Fruit fly (Drosophila melanogaster) whole organism, embryonic: Measurements from ENCODE around the gene pnr.
A peak's percentile ranks its signal among the peaks of the same experiment; 100 is the strongest.

Experiments
- Bgb ChIP-seq: fragments of 200-800 bp; sonication (Bioruptor generic); IDR thresholded peaks from 2 replicates; pipeline ENCODE4 v1.3.6; 2022; ENCODE audit warnings: missing biosample characterization, missing genetic modification characterization; ENCODE audit not compliant: partially characterized antibody
- CG10979 ChIP-seq: fragments of 200-800 bp; sonication (Bioruptor generic); optimal IDR thresholded peaks from 2 replicates; lab custom pipeline; 2018; ENCODE audit warnings: missing biosample characterization, mild to moderate bottlenecking, missing genetic modification characterization, moderate library complexity
- CG13287 ChIP-seq: fragments of 200-800 bp; sonication (Bioruptor generic); IDR thresholded peaks from 2 replicates; pipeline ENCODE4 v1.3.6; 2022; ENCODE audit warnings: missing biosample characterization, missing genetic modification characterization; ENCODE audit not compliant: partially characterized antibody
- CG14014 ChIP-seq: fragments of 200-800 bp; sonication (Bioruptor generic); IDR thresholded peaks from 2 replicates; pipeline ENCODE4 v1.3.6; 2022; ENCODE audit warnings: missing biosample characterization, missing genetic modification characterization
- CG14050 ChIP-seq: fragments of 200-800 bp; sonication (Bioruptor generic); IDR thresholded peaks from 3 replicates; pipeline ENCODE4 v1.3.6; 2022; ENCODE audit warnings: missing biosample characterization, missing genetic modification characterization
- CG15269 ChIP-seq: fragments of 200-800 bp; sonication (Bioruptor generic); optimal IDR thresholded peaks from 2 replicates; lab custom pipeline; 2018; ENCODE audit warnings: missing biosample characterization, mild to moderate bottlenecking, missing genetic modification characterization, moderate library complexity
- CG15514 ChIP-seq: fragments of 200-800 bp; sonication (Bioruptor generic); optimal IDR thresholded peaks from 3 replicates; lab custom pipeline; 2017; ENCODE audit warnings: missing biosample characterization, missing genetic modification characterization, mild to moderate bottlenecking, moderate library complexity, missing genetic modification reagents
- CG1647 ChIP-seq: fragments of 200-800 bp; sonication (Bioruptor generic); optimal IDR thresholded peaks from 3 replicates; lab custom pipeline; 2016; ENCODE audit warnings: missing biosample characterization, missing genetic modification characterization
- CG16863 ChIP-seq: fragments of 200-800 bp; sonication (Bioruptor generic); optimal IDR thresholded peaks from 3 replicates; lab custom pipeline; 2016; ENCODE audit warnings: missing biosample characterization, missing genetic modification characterization
- CG17328 ChIP-seq: fragments of 200-800 bp; sonication (Bioruptor generic); IDR thresholded peaks from 2 replicates; pipeline ENCODE4 v1.3.6; 2022; ENCODE audit warnings: missing biosample characterization, missing genetic modification characterization
- CG31441 ChIP-seq: fragments of 200-800 bp; sonication (Bioruptor generic); IDR thresholded peaks from 2 replicates; pipeline ENCODE4 v1.3.6; 2022; ENCODE audit warnings: missing biosample characterization, missing genetic modification characterization
- CG32772 ChIP-seq: fragments of 200-800 bp; sonication (Bioruptor generic); IDR thresholded peaks from 2 replicates; pipeline ENCODE4 v1.3.6; 2022; ENCODE audit warnings: missing biosample characterization, missing genetic modification characterization
- CG3407 ChIP-seq: fragments of 200-800 bp; sonication (Bioruptor generic); optimal IDR thresholded peaks from 2 replicates; lab custom pipeline; 2018; ENCODE audit warnings: missing biosample characterization, mild to moderate bottlenecking, missing genetic modification characterization
- CG7987 ChIP-seq: fragments of 200-800 bp; sonication (Bioruptor generic); optimal IDR thresholded peaks from 2 replicates; lab custom pipeline; 2018; ENCODE audit warnings: missing biosample characterization, mild to moderate bottlenecking, missing genetic modification characterization, moderate library complexity
- CG8388 ChIP-seq: fragments of 200-800 bp; sonication (Bioruptor generic); optimal IDR thresholded peaks from 2 replicates; lab custom pipeline; 2019; ENCODE audit warnings: missing biosample characterization, mild to moderate bottlenecking, missing genetic modification characterization, moderate library complexity
- CG8944 ChIP-seq: fragments of 200-800 bp; sonication (Bioruptor generic); optimal IDR thresholded peaks from 3 replicates; lab custom pipeline; 2016; ENCODE audit warnings: missing biosample characterization, missing genetic modification characterization
- CG9215 ChIP-seq: fragments of 200-800 bp; sonication (Bioruptor generic); IDR thresholded peaks from 2 replicates; pipeline ENCODE4 v1.3.6; 2022; ENCODE audit warnings: missing biosample characterization, missing genetic modification characterization
- CG9437 ChIP-seq: fragments of 200-800 bp; sonication (Bioruptor generic); optimal IDR thresholded peaks from 2 replicates; lab custom pipeline; 2018; ENCODE audit warnings: missing biosample characterization, mild to moderate bottlenecking, missing genetic modification characterization
- D ChIP-seq, 2 experiments: fragments of 200-800 bp in 1 of 2; fragments of >200 bp in 1 of 2; sonication (Bioruptor generic) in 1 of 2; optimal IDR thresholded peaks; 2 replicates in 1 of 2; 3 replicates in 1 of 2; lab custom pipeline; 2017; ENCODE audit warnings: mild to moderate bottlenecking in 1 of 2, missing biosample characterization in 1 of 2, missing genetic modification characterization in 1 of 2, missing genetic modification reagents in 1 of 2
- Eip74EF ChIP-seq, 2 experiments: fragments of 200-800 bp in 1 of 2; fragments of >200 bp in 1 of 2; sonication (Bioruptor generic) in 1 of 2; optimal IDR thresholded peaks; 2 replicates each; lab custom pipeline; 2017 to 2019; ENCODE audit warnings: missing biosample characterization in 2 of 2, missing genetic modification characterization in 2 of 2, mild to moderate bottlenecking in 1 of 2, moderate library complexity in 1 of 2
- Ets97D ChIP-seq: fragments of 200-800 bp; sonication (Bioruptor generic); optimal IDR thresholded peaks from 3 replicates; lab custom pipeline; 2016; ENCODE audit warnings: missing biosample characterization, missing genetic modification characterization
- Fer2 ChIP-seq: fragments of 200-800 bp; sonication (Bioruptor generic); optimal IDR thresholded peaks from 2 replicates; lab custom pipeline; 2018; ENCODE audit warnings: missing biosample characterization, mild to moderate bottlenecking, missing genetic modification characterization, moderate library complexity
- Fer3 ChIP-seq: fragments of 200-800 bp; sonication (Bioruptor generic); optimal IDR thresholded peaks from 2 replicates; lab custom pipeline; 2018; ENCODE audit warnings: missing biosample characterization, mild to moderate bottlenecking, missing genetic modification characterization, moderate library complexity
- Gsc ChIP-seq: fragments of 200-800 bp; sonication (Bioruptor generic); IDR thresholded peaks from 2 replicates; pipeline ENCODE4 v1.3.6; 2022; ENCODE audit warnings: missing biosample characterization, missing genetic modification characterization
- Hr3 ChIP-seq: fragments of 200-800 bp; sonication (Bioruptor generic); optimal IDR thresholded peaks from 3 replicates; lab custom pipeline; 2016; ENCODE audit warnings: missing biosample characterization, missing genetic modification characterization
- Meics ChIP-seq: fragments of 200-800 bp; sonication (Bioruptor generic); optimal IDR thresholded peaks from 2 replicates; lab custom pipeline; 2017; ENCODE audit warnings: missing biosample characterization, mild to moderate bottlenecking, missing genetic modification characterization
- Poxn ChIP-seq: fragments of 200-800 bp; sonication (Bioruptor generic); IDR thresholded peaks from 2 replicates; pipeline ENCODE4 v1.3.6; 2022; ENCODE audit warnings: missing biosample characterization, missing genetic modification characterization
- ab ChIP-seq: fragments of 200-800 bp; sonication (Bioruptor generic); optimal IDR thresholded peaks from 2 replicates; lab custom pipeline; 2016; ENCODE audit warnings: missing biosample characterization, missing genetic modification characterization
- abd-A ChIP-seq: fragments of 200-800 bp; sonication (Bioruptor generic); optimal IDR thresholded peaks from 3 replicates; lab custom pipeline; 2019; ENCODE audit warnings: missing biosample characterization, mild to moderate bottlenecking, missing genetic modification characterization, moderate library complexity
- al ChIP-seq: fragments of 200-800 bp; sonication (Bioruptor generic); IDR thresholded peaks from 2 replicates; pipeline ENCODE4 v1.3.6; 2022; ENCODE audit warnings: missing biosample characterization, missing genetic modification characterization
- bcd ChIP-seq: fragments of 200-800 bp; sonication (Bioruptor generic); optimal IDR thresholded peaks from 2 replicates; lab custom pipeline; 2017; ENCODE audit warnings: missing biosample characterization, mild to moderate bottlenecking, missing genetic modification characterization
- btn ChIP-seq: fragments of 200-800 bp; sonication (Bioruptor generic); optimal IDR thresholded peaks from 2 replicates; lab custom pipeline; 2016; ENCODE audit warnings: missing biosample characterization, missing genetic modification characterization
- cg ChIP-seq: fragments of 200-800 bp; sonication (Bioruptor generic); optimal IDR thresholded peaks from 3 replicates; lab custom pipeline; 2019; ENCODE audit warnings: missing biosample characterization, mild to moderate bottlenecking, missing genetic modification characterization, moderate library complexity
- corto ChIP-seq: fragments of 200-800 bp; sonication (Bioruptor generic); optimal IDR thresholded peaks from 2 replicates; lab custom pipeline; 2016; ENCODE audit warnings: missing biosample characterization, mild to moderate bottlenecking, missing genetic modification characterization, moderate library complexity
- crol ChIP-seq: fragments of 200-800 bp; sonication (Bioruptor generic); IDR thresholded peaks from 2 replicates; pipeline ENCODE4 v1.3.6; 2022; ENCODE audit warnings: missing biosample characterization, missing genetic modification characterization
- cwo ChIP-seq: fragments of 200-800 bp; sonication (Bioruptor generic); optimal IDR thresholded peaks from 3 replicates; lab custom pipeline; 2017; ENCODE audit warnings: missing biosample characterization, missing genetic modification characterization, mild to moderate bottlenecking, moderate library complexity, missing genetic modification reagents
- da ChIP-seq: fragments of 200-800 bp; sonication (Bioruptor generic); optimal IDR thresholded peaks from 2 replicates; lab custom pipeline; 2016; ENCODE audit warnings: missing biosample characterization, missing genetic modification characterization
- dan ChIP-seq: fragments of 200-800 bp; sonication (Bioruptor generic); IDR thresholded peaks from 2 replicates; pipeline ENCODE4 v1.3.6; 2022; ENCODE audit warnings: missing biosample characterization, missing genetic modification characterization
- disco-r ChIP-seq: fragments of 200-800 bp; sonication (Bioruptor generic); optimal IDR thresholded peaks from 2 replicates; lab custom pipeline; 2016; ENCODE audit warnings: missing biosample characterization, missing genetic modification characterization
- eve ChIP-seq, 2 experiments: fragments of >200 bp; optimal IDR thresholded peaks; 2 replicates each; lab custom pipeline; 2017; ENCODE audit warnings: missing biosample characterization in 2 of 2, missing genetic modification characterization in 2 of 2
- ftz-f1 ChIP-seq: fragments of 200-800 bp; sonication (Bioruptor generic); optimal IDR thresholded peaks from 2 replicates; lab custom pipeline; 2016; ENCODE audit warnings: missing biosample characterization, missing genetic modification characterization
- fu2 ChIP-seq: fragments of 200-800 bp; sonication (Bioruptor generic); optimal IDR thresholded peaks from 2 replicates; lab custom pipeline; 2016; ENCODE audit warnings: missing biosample characterization, missing genetic modification characterization
- gcm ChIP-seq: fragments of 200-800 bp; sonication (Bioruptor generic); optimal IDR thresholded peaks from 2 replicates; lab custom pipeline; 2019; ENCODE audit warnings: missing biosample characterization, mild to moderate bottlenecking, missing genetic modification characterization, moderate library complexity
- hkb ChIP-seq, 2 experiments: fragments of 200-800 bp in 1 of 2; fragments of >200 bp in 1 of 2; sonication (Bioruptor generic) in 1 of 2; IDR thresholded peaks in 1 of 2; optimal IDR thresholded peaks in 1 of 2; 2 replicates each; pipeline versions ENCODE4 v1.3.6 to Lab custom; 2017 to 2022; ENCODE audit warnings: missing biosample characterization in 1 of 2, missing genetic modification characterization in 1 of 2
- hth ChIP-seq: fragments of >200 bp; optimal IDR thresholded peaks from 2 replicates; lab custom pipeline; 2017; ENCODE audit warnings: inconsistent platforms
- klu ChIP-seq: fragments of 200-800 bp; sonication (Bioruptor generic); IDR thresholded peaks from 2 replicates; pipeline ENCODE4 v1.3.6; 2022; ENCODE audit warnings: missing biosample characterization, missing genetic modification characterization
- run ChIP-seq: fragments of 200-800 bp; sonication (Bioruptor generic); optimal IDR thresholded peaks from 3 replicates; lab custom pipeline; 2018; ENCODE audit warnings: missing biosample characterization, mild to moderate bottlenecking, missing genetic modification characterization
- schlank ChIP-seq: fragments of 200-800 bp; sonication (Bioruptor generic); optimal IDR thresholded peaks from 2 replicates; lab custom pipeline; 2018; ENCODE audit warnings: missing biosample characterization, mild to moderate bottlenecking, missing genetic modification characterization
- sim ChIP-seq: fragments of 200-800 bp; sonication (Bioruptor generic); IDR thresholded peaks from 2 replicates; pipeline ENCODE4 v1.3.6; 2022; ENCODE audit warnings: missing biosample characterization, missing genetic modification characterization

The pnr gene

DNA sequence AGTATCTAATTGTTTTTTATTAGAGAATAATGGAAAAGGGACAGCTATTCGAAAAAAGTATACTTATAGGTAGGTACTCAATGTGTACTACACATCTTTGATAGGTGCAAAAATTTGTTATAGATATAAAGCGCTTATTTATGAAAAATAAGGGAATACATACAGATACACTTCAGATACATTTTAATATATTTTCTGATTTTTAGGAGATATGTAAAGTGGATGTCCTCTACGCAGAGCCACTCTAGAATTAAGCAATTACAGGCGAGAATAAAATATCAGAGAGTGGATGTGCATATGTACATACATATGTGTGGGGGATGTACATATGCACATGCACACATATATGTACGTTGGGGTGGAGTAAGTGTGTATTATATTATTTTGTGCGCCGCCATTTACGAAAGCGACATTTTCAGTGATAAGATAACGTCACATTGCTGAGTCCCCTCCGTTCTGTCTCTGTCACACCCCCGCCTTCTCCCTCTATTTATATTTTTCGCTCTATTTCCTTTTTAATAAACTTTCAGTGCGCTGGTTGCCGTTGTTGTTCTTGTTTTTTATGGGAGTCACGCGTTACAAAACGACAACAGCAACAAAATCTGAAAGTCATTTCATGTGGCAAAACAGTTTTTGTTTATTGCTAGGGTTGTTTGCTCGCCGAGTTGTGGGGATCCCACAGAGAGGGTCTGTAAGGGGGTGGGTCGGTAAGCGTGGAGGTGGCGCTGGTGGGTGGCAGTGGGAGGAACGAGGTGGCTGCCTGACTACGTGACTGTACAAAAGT is 21.0 kb upstream of the pnr start (continued):
- TF ChIP-seq cg (GFP tag; lab: Kevin White, UChicago) (peak; percentile 60), CG31441 (no peak), CG15269 (tag; lab: Kevin White, UChicago) (no peak), CG8944 (GFP tag; lab: Kevin White, UChicago) (no peak), ab (no peak), fu2 (no peak), gcm (GFP tag; lab: Kevin White, UChicago) (no peak), disco-r (no peak), klu (GFP tag; lab: Robert Waterston, UW) (no peak), schlank (tag; lab: Kevin White, UChicago) (peak; percentile 27), CG1647 (no peak), CG10979 (tag; lab: Kevin White, UChicago) (no peak), Ets97D (GFP tag; lab: Kevin White, UChicago) (no peak), CG3407 (GFP tag; lab: Kevin White, UChicago) (no peak), D (optimal IDR thresholded peaks at IDR 0.05; lab: Kevin White, UChicago) (no peak), D (GFP tag; optimal IDR thresholded peaks at IDR 0.05; lab: Kevin White, UChicago) (no peak), CG8388 (no peak), CG9437 (GFP tag; lab: Kevin White, UChicago) (no peak), da (no peak), Eip74EF (GFP tag; optimal IDR thresholded peaks at IDR 0.05; lab: Kevin White, UChicago) (no peak), corto (GFP tag; lab: Kevin White, UChicago) (no peak), CG16863 (no peak), CG15514 (GFP tag; lab: Kevin White, UChicago) (peak; percentile 34), CG14050 (GFP tag; lab: Robert Waterston, UW) (no peak), Meics (GFP tag; lab: Kevin White, UChicago) (no peak), Fer2 (no peak), hkb (optimal IDR thresholded peaks at IDR 0.05; lab: Kevin White, UChicago) (no peak), hkb (GFP tag; IDR thresholded peaks at IDR 0.05; lab: Robert Waterston, UW) (no peak), abd-A (tag; lab: Kevin White, UChicago) (no peak), dan (GFP tag; lab: Robert Waterston, UW) (no peak), Gsc (GFP tag; lab: Robert Waterston, UW) (no peak), CG7987 (GFP tag; lab: Kevin White, UChicago) (peak; percentile 65), CG9215 (GFP tag; lab: Robert Waterston, UW) (no peak), hth (lab: Kevin White, UChicago) (no peak), sim (GFP tag; lab: Robert Waterston, UW) (no peak), al (GFP tag; lab: Robert Waterston, UW) (no peak), Hr3 (GFP tag; lab: Kevin White, UChicago) (no peak), CG32772 (GFP tag; lab: Robert Waterston, UW) (no peak), crol (GFP tag; lab: Robert Waterston, UW) (peak; percentile 94), CG17328 (GFP tag; lab: Robert Waterston, UW) (no peak), bcd (GFP tag; lab: Kevin White, UChicago) (no peak), btn (GFP tag; lab: Kevin White, UChicago) (no peak), Bgb (GFP tag; lab: Robert Waterston, UW) (peak; percentile 32; the same call in 1 of the 2 replicates), CG13287 (GFP tag; lab: Robert Waterston, UW) (no peak), Fer3 (peak; percentile 1), cwo (GFP tag; lab: Kevin White, UChicago) (peak; percentile 99), run (no peak), eve (GFP tag; optimal IDR thresholded peaks at IDR 0.05; lab: Kevin White, UChicago) (no peak), ftz-f1 (GFP tag; lab: Kevin White, UChicago) (no peak), Poxn (no peak), CG14014 (GFP tag; lab: Robert Waterston, UW) (no peak)
